Worm (Caenorhabditis elegans): Measurements from ENCODE around the gene C08H9.16.
"Not testable (repeated sequence)": the region's sequence is repeated elsewhere in the genome, so short reads cannot be mapped to it uniquely, and the experiment has no call there.

DNA sequence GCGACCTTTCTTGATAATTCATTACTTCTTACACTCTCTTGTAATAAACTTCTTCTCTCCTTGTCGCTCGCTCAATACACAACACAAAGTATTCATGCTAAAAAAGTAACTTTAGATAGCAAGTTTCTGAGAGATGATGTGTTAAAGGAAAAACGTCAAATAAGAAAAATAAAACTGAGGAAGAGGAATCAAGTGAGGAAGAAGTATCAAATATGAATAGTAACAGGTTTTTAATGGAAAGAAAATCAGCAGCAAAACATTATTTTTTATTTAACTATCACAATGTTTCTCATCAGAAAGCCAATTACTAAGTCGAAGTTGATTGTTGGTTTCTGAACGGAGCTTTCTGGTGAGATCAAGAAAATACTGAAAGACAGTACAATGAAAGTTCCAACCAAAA, 26.2 kb upstream of the C08H9.16 start, which contains the start of gene chil-1:
- not testable (repeated sequence) for TF ChIP-seq unc-98 (GFP tag; IDR thresholded peaks at IDR 0.05); tbx-2 (tag; optimal IDR thresholded peaks at IDR 0.05); lin-15B (tag; optimal IDR thresholded peaks at IDR 0.05); ceh-88 (GFP tag; IDR thresholded peaks at IDR 0.05); mdl-1 (tag; optimal IDR thresholded peaks at IDR 0.05); elt-2 (tag; optimal IDR thresholded peaks at IDR 0.05); nhr-11 (tag; optimal IDR thresholded peaks at IDR 0.05); zag-1 (tag; optimal IDR thresholded peaks at IDR 0.05); lir-3 (tag; optimal IDR thresholded peaks at IDR 0.05; ENCODE audit: poor library complexity); fos-1 (tag; optimal IDR thresholded peaks at IDR 0.05); unc-130 (tag; optimal IDR thresholded peaks at IDR 0.05)

All from whole organism, L1 larva.